Worm (Caenorhabditis elegans) whole organism, young adult: Measurements from ENCODE around the gene F38B2.2.

Experiments used
- dpl-1 ChIP-seq: fragments of 150-350 bp; optimal IDR thresholded peaks from 2 replicates; lab custom pipeline; 2014; ENCODE audit warnings: missing biosample characterization, missing genetic modification reagents, missing genetic modification characterization
- lag-1 ChIP-seq: fragments of 200-800 bp; sonication (Bioruptor generic); IDR thresholded peaks from 2 replicates; pipeline ENCODE4 v1.3.6; 2022; ENCODE audit warnings: missing genetic modification reagents, missing genetic modification characterization, missing compliant biosample characterization
- madf-6 ChIP-seq: fragments of 200-800 bp; sonication (Bioruptor generic); IDR thresholded peaks from 2 replicates; pipeline ENCODE4 v1.3.6; 2022; ENCODE audit warnings: missing genetic modification reagents, missing genetic modification characterization, missing compliant biosample characterization
- nfyb-1 ChIP-seq: fragments of 200-800 bp; sonication (Bioruptor generic); IDR thresholded peaks from 2 replicates; pipeline ENCODE4 v1.3.6; 2022; ENCODE audit warnings: missing genetic modification reagents, missing genetic modification characterization, missing compliant biosample characterization
- tbx-9 ChIP-seq: sonication (generic microtip); optimal IDR thresholded peaks from 2 replicates; lab custom pipeline; 2016; ENCODE audit warnings: borderline replicate concordance, missing genetic modification characterization, inconsistent platforms, missing compliant biosample characterization
- zfh-2 ChIP-seq: fragments of 200-800 bp; sonication (Bioruptor generic); conservative IDR thresholded peaks from 2 replicates; pipeline ENCODE4 v1.3.6; 2022; ENCODE audit warnings: missing genetic modification reagents, missing genetic modification characterization, missing compliant biosample characterization

DNA sequence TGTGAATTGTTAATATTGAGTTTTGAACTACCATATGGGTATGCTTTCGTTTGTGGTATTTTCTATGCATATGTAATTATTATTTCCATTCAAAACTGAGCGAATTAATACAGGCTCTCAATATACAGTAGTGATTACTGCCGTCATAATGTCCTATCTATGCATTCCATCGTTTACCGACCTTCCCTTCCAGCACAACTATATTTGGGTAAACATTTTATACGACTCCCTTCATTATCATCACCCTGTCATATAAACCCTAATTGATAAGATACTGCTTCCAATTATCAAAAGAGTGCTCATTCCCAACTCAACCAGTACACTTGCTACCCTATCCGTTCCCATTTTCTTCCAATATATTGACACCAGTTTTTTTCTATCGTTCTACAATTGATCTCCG, 10.7 kb upstream of the F38B2.2 start:
- TF ChIP-seq nfyb-1 (GFP tag; lab: Robert Waterston, UW) (no peak), lag-1 (GFP tag; lab: Robert Waterston, UW) (no peak), dpl-1 (GFP tag; lab: Kevin White, UChicago) (no peak), zfh-2 (GFP tag; lab: Robert Waterston, UW) (no peak), tbx-9 (tag; lab: Kevin White, UChicago) (no peak), madf-6 (no peak)
